Fruit fly (Drosophila melanogaster) S2 (cell line): Measurements from ENCODE around the gene CG7366.

Experiments used
- CG8478 ChIP-seq: fragments of >200 bp; optimal IDR thresholded peaks from 2 replicates; lab custom pipeline; 2018
- CTCF ChIP-seq, 2 experiments: fragments of >200 bp; optimal IDR thresholded peaks; 2 replicates each; lab custom pipeline; 2018

DNA sequence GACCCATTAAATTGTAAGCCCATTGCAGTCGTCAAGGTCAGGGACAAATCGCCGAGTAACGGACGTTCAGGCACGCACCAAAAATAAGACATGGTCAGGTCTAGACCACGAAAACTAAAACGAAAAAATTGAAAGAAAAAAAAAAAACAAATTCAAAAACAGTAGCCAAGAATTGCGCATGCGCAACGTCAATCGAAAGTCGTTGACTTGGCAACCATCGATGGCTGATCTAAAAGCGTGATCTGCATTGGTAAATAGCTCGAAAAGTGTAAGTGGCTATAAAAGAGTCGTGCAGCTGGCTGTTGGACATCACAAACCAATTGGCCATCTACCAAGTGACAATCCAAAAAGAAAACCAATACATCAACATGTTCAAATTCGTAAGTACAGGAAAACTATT lies 19.6 kb upstream of the CG7366 start, which contains the start of gene CG13678:
- TF ChIP-seq CTCF (optimal IDR thresholded peaks at IDR 0.05; lab: Kevin White, UChicago): no peak
- TF ChIP-seq CG8478 (lab: Kevin White, UChicago): no peak
